Worm (Caenorhabditis elegans) whole organism, L2 larva: ENCODE measurements around the gene B0495.5.

Source experiments
- C34F6.9 ChIP-seq: fragments of 150-350 bp; optimal IDR thresholded peaks from 2 replicates; lab custom pipeline; 2014; ENCODE audit warnings: missing biosample characterization, missing genetic modification characterization
- aly-2 ChIP-seq: fragments of 150-350 bp; optimal IDR thresholded peaks from 2 replicates; lab custom pipeline; 2014; ENCODE audit warnings: missing biosample characterization, missing genetic modification characterization
- egl-27 ChIP-seq: sonication (generic microtip); optimal IDR thresholded peaks from 3 replicates; lab custom pipeline; 2017; ENCODE audit warnings: missing biosample characterization, missing genetic modification reagents, missing genetic modification characterization
- fos-1 ChIP-seq: fragments of 150-350 bp; optimal IDR thresholded peaks from 2 replicates; lab custom pipeline; 2014; ENCODE audit warnings: missing biosample characterization, missing genetic modification characterization
- lin-39 ChIP-seq: fragments of 150-350 bp; optimal IDR thresholded peaks from 2 replicates; lab custom pipeline; 2014; ENCODE audit warnings: missing biosample characterization, missing genetic modification reagents, missing genetic modification characterization
- nhr-11 ChIP-seq: fragments of 150-350 bp; optimal IDR thresholded peaks from 2 replicates; lab custom pipeline; 2014; ENCODE audit warnings: missing biosample characterization, missing genetic modification characterization
- nhr-21 ChIP-seq: fragments of 150-350 bp; optimal IDR thresholded peaks from 2 replicates; lab custom pipeline; 2014; ENCODE audit warnings: missing biosample characterization, missing genetic modification characterization
- nhr-6 ChIP-seq: fragments of 150-350 bp; optimal IDR thresholded peaks from 2 replicates; lab custom pipeline; 2014; ENCODE audit warnings: missing biosample characterization, missing genetic modification characterization
- nhr-77 ChIP-seq: fragments of 150-350 bp; optimal IDR thresholded peaks from 2 replicates; lab custom pipeline; 2014; ENCODE audit warnings: missing biosample characterization, missing genetic modification characterization
- sem-4 ChIP-seq: fragments of 150-350 bp; optimal IDR thresholded peaks from 2 replicates; lab custom pipeline; 2014; ENCODE audit warnings: missing biosample characterization, missing genetic modification reagents, missing genetic modification characterization
- skn-1 ChIP-seq: sonication (generic microtip); optimal IDR thresholded peaks from 2 replicates; lab custom pipeline; 2017; ENCODE audit warnings: missing biosample characterization, missing genetic modification characterization
- snpc-4 ChIP-seq: fragments of 150-350 bp; optimal IDR thresholded peaks from 2 replicates; lab custom pipeline; 2014; ENCODE audit warnings: missing biosample characterization, missing genetic modification characterization

ce11 chrII:7670039-7670438, 28.3 kb downstream of the B0495.5 start:
- TF ChIP-seq snpc-4: no peak
- TF ChIP-seq fos-1 (tag; lab: Kevin White, UChicago): no peak
- no peak for TF ChIP-seq nhr-77
- no peak for TF ChIP-seq aly-2 (tag; lab: Kevin White, UChicago)
- no peak for TF ChIP-seq lin-39
- no peak for TF ChIP-seq nhr-11
- no peak for TF ChIP-seq skn-1 (tag; lab: Kevin White, UChicago)
- no peak for TF ChIP-seq C34F6.9
- no peak for TF ChIP-seq sem-4 (tag; lab: Kevin White, UChicago)
- no peak for TF ChIP-seq nhr-21 (tag; lab: Kevin White, UChicago)
- TF ChIP-seq nhr-6 (tag; lab: Kevin White, UChicago): no peak
- TF ChIP-seq egl-27 (tag; lab: Kevin White, UChicago): no peak
